Fruit fly (Drosophila melanogaster) whole organism, embryonic: ENCODE data around the gene CG17768.

Experiments used
- ATbp ChIP-seq: fragments of 200-800 bp; sonication (Bioruptor generic); optimal IDR thresholded peaks from 2 replicates; lab custom pipeline; 2017; ENCODE audit warnings: missing biosample characterization, mild to moderate bottlenecking, missing genetic modification characterization, missing genetic modification reagents
- CG11723 ChIP-seq: fragments of 200-800 bp; sonication (Bioruptor generic); optimal IDR thresholded peaks from 2 replicates; lab custom pipeline; 2017; ENCODE audit warnings: missing biosample characterization, mild to moderate bottlenecking, missing genetic modification characterization
- CG12659 ChIP-seq: fragments of 200-800 bp; sonication (Bioruptor generic); optimal IDR thresholded peaks from 3 replicates; lab custom pipeline; 2017; ENCODE audit warnings: mild to moderate bottlenecking, missing biosample characterization, missing genetic modification reagents, missing genetic modification characterization
- CG13123 ChIP-seq: fragments of 200-800 bp; sonication (Bioruptor generic); optimal IDR thresholded peaks from 2 replicates; lab custom pipeline; 2016; ENCODE audit warnings: missing biosample characterization, missing genetic modification characterization
- CG13287 ChIP-seq: fragments of 200-800 bp; sonication (Bioruptor generic); IDR thresholded peaks from 2 replicates; pipeline ENCODE4 v1.3.6; 2022; ENCODE audit warnings: missing biosample characterization, missing genetic modification characterization; ENCODE audit not compliant: partially characterized antibody
- CG13424 ChIP-seq: fragments of 200-800 bp; sonication (Bioruptor generic); optimal IDR thresholded peaks from 2 replicates; lab custom pipeline; 2019; ENCODE audit warnings: missing biosample characterization, mild to moderate bottlenecking, missing genetic modification characterization, moderate library complexity
- CG15269 ChIP-seq: fragments of 200-800 bp; sonication (Bioruptor generic); optimal IDR thresholded peaks from 2 replicates; lab custom pipeline; 2018; ENCODE audit warnings: missing biosample characterization, mild to moderate bottlenecking, missing genetic modification characterization, moderate library complexity
- CG1602 ChIP-seq: fragments of 200-800 bp; sonication (Bioruptor generic); optimal IDR thresholded peaks from 3 replicates; lab custom pipeline; 2016; ENCODE audit warnings: missing biosample characterization, missing genetic modification characterization
- CG17802 ChIP-seq: fragments of 200-800 bp; sonication (Bioruptor generic); optimal IDR thresholded peaks from 2 replicates; lab custom pipeline; 2018; ENCODE audit warnings: missing biosample characterization, mild to moderate bottlenecking, missing genetic modification characterization, moderate library complexity
- CG17912 ChIP-seq: fragments of 200-800 bp; sonication (Bioruptor generic); optimal IDR thresholded peaks from 2 replicates; lab custom pipeline; 2018; ENCODE audit warnings: missing biosample characterization, mild to moderate bottlenecking, missing genetic modification characterization
- CG2678 ChIP-seq: fragments of 200-800 bp; sonication (Bioruptor generic); optimal IDR thresholded peaks from 3 replicates; lab custom pipeline; 2019; ENCODE audit warnings: missing biosample characterization, mild to moderate bottlenecking, missing genetic modification characterization, moderate library complexity
- CG3065 ChIP-seq: fragments of 200-800 bp; sonication (Bioruptor generic); optimal IDR thresholded peaks from 2 replicates; lab custom pipeline; 2016; ENCODE audit warnings: missing biosample characterization, missing genetic modification characterization
- CG3838 ChIP-seq: fragments of 200-800 bp; sonication (Bioruptor generic); optimal IDR thresholded peaks from 3 replicates; lab custom pipeline; 2016; ENCODE audit warnings: missing biosample characterization, missing genetic modification characterization
- CG5245 ChIP-seq: fragments of 200-800 bp; sonication (Bioruptor generic); optimal IDR thresholded peaks from 3 replicates; lab custom pipeline; 2016; ENCODE audit warnings: missing biosample characterization, missing genetic modification characterization
- CG6654 ChIP-seq: fragments of 200-800 bp; sonication (Bioruptor generic); optimal IDR thresholded peaks from 2 replicates; lab custom pipeline; 2017; ENCODE audit warnings: missing biosample characterization, mild to moderate bottlenecking, missing genetic modification characterization
- CG6791 ChIP-seq: fragments of 200-800 bp; sonication (Bioruptor generic); IDR thresholded peaks from 3 replicates; pipeline ENCODE4 v1.3.6; 2022; ENCODE audit warnings: missing biosample characterization, missing genetic modification characterization; ENCODE audit not compliant: partially characterized antibody
- CG7839 ChIP-seq: fragments of 200-800 bp; sonication (Bioruptor generic); optimal IDR thresholded peaks from 3 replicates; lab custom pipeline; 2018; ENCODE audit warnings: missing biosample characterization, mild to moderate bottlenecking, missing genetic modification characterization, moderate library complexity
- CG8281 ChIP-seq: fragments of 200-800 bp; sonication (Bioruptor generic); optimal IDR thresholded peaks from 2 replicates; lab custom pipeline; 2018; ENCODE audit warnings: missing biosample characterization, mild to moderate bottlenecking, missing genetic modification characterization, moderate library complexity
- CG8359 ChIP-seq: fragments of 200-800 bp; sonication (Bioruptor generic); optimal IDR thresholded peaks from 2 replicates; lab custom pipeline; 2017; ENCODE audit warnings: missing biosample characterization, mild to moderate bottlenecking, missing genetic modification characterization, borderline replicate concordance
- CG8924 ChIP-seq: fragments of 200-800 bp; optimal IDR thresholded peaks from 3 replicates; lab custom pipeline; 2019; ENCODE audit warnings: missing biosample characterization, mild to moderate bottlenecking, missing genetic modification characterization, moderate library complexity
- CG8944 ChIP-seq: fragments of 200-800 bp; sonication (Bioruptor generic); optimal IDR thresholded peaks from 3 replicates; lab custom pipeline; 2016; ENCODE audit warnings: missing biosample characterization, missing genetic modification characterization
- CG9609 ChIP-seq: fragments of 200-800 bp; sonication (Bioruptor generic); optimal IDR thresholded peaks from 3 replicates; lab custom pipeline; 2016; ENCODE audit warnings: missing biosample characterization, missing genetic modification characterization
- D19B ChIP-seq: fragments of 200-800 bp; sonication (Bioruptor generic); optimal IDR thresholded peaks from 2 replicates; lab custom pipeline; 2017; ENCODE audit warnings: missing biosample characterization, mild to moderate bottlenecking, missing genetic modification characterization
- Dll ChIP-seq: fragments of 200-800 bp; sonication (Bioruptor generic); IDR thresholded peaks from 4 replicates; pipeline ENCODE4 v1.3.6; 2022; ENCODE audit warnings: missing biosample characterization, missing genetic modification characterization; ENCODE audit not compliant: partially characterized antibody
- ERR ChIP-seq: fragments of 200-800 bp; sonication (Bioruptor generic); optimal IDR thresholded peaks from 2 replicates; lab custom pipeline; 2016; ENCODE audit warnings: missing biosample characterization, missing genetic modification characterization
- Hand ChIP-seq: fragments of 200-800 bp; sonication (Bioruptor generic); optimal IDR thresholded peaks from 2 replicates; lab custom pipeline; 2017; ENCODE audit warnings: mild to moderate bottlenecking, missing biosample characterization, missing genetic modification reagents, missing genetic modification characterization
- Kr ChIP-seq: fragments of 200-800 bp; sonication (Bioruptor generic); optimal IDR thresholded peaks from 2 replicates; lab custom pipeline; 2017; ENCODE audit warnings: missing biosample characterization, mild to moderate bottlenecking, missing genetic modification characterization
- Poxn ChIP-seq: fragments of 200-800 bp; sonication (Bioruptor generic); IDR thresholded peaks from 2 replicates; pipeline ENCODE4 v1.3.6; 2022; ENCODE audit warnings: missing biosample characterization, missing genetic modification characterization
- Ssrp ChIP-seq: fragments of 200-800 bp; sonication (Bioruptor generic); optimal IDR thresholded peaks from 2 replicates; lab custom pipeline; 2018; ENCODE audit warnings: missing biosample characterization, mild to moderate bottlenecking, missing genetic modification characterization, moderate library complexity
- YL-1 ChIP-seq: fragments of 200-800 bp; sonication (Bioruptor generic); optimal IDR thresholded peaks from 3 replicates; lab custom pipeline; 2017; ENCODE audit warnings: missing biosample characterization, mild to moderate bottlenecking, missing genetic modification characterization
- crol ChIP-seq: fragments of 200-800 bp; sonication (Bioruptor generic); IDR thresholded peaks from 2 replicates; pipeline ENCODE4 v1.3.6; 2022; ENCODE audit warnings: missing biosample characterization, missing genetic modification characterization
- crp ChIP-seq, 2 experiments: fragments of 200-800 bp; sonication (Bioruptor generic); optimal IDR thresholded peaks; 2 replicates in 1 of 2; 3 replicates in 1 of 2; lab custom pipeline; 2017; ENCODE audit warnings: missing biosample characterization in 2 of 2, missing genetic modification characterization in 2 of 2, mild to moderate bottlenecking in 1 of 2, moderate library complexity in 1 of 2
- fd3F ChIP-seq: fragments of 200-800 bp; sonication (Bioruptor generic); optimal IDR thresholded peaks from 2 replicates; lab custom pipeline; 2018; ENCODE audit warnings: missing biosample characterization, mild to moderate bottlenecking, missing genetic modification characterization, moderate library complexity
- gcm2 ChIP-seq: fragments of 200-800 bp; sonication (Bioruptor generic); optimal IDR thresholded peaks from 2 replicates; lab custom pipeline; 2016; ENCODE audit warnings: missing biosample characterization, missing genetic modification characterization
- gro ChIP-seq: fragments of 200-800 bp; sonication (Bioruptor generic); optimal IDR thresholded peaks from 2 replicates; lab custom pipeline; 2016; ENCODE audit warnings: missing biosample characterization, missing genetic modification characterization
- ham ChIP-seq: fragments of 200-800 bp; sonication (Bioruptor generic); IDR thresholded peaks from 2 replicates; pipeline ENCODE4 v1.3.6; 2022; ENCODE audit warnings: missing biosample characterization, missing genetic modification characterization
- hth ChIP-seq: fragments of >200 bp; optimal IDR thresholded peaks from 2 replicates; lab custom pipeline; 2017; ENCODE audit warnings: inconsistent platforms
- luna ChIP-seq: fragments of 200-800 bp; sonication (Bioruptor generic); optimal IDR thresholded peaks from 2 replicates; lab custom pipeline; 2016; ENCODE audit warnings: missing biosample characterization, missing genetic modification characterization
- pan ChIP-seq, 4 experiments: fragments of >200 bp in 3 of 4; fragments of 200-800 bp in 1 of 4; sonication (Bioruptor generic) in 1 of 4; optimal IDR thresholded peaks in 3 of 4; IDR thresholded peaks in 1 of 4; 2 replicates each; pipeline versions ENCODE4 v1.3.6 to Lab custom; 2017 to 2022; ENCODE audit warnings: missing biosample characterization in 2 of 4, missing genetic modification characterization in 2 of 4, mixed read lengths in 1 of 4
- repo ChIP-seq: fragments of 200-800 bp; sonication (Bioruptor generic); optimal IDR thresholded peaks from 2 replicates; lab custom pipeline; 2016; ENCODE audit warnings: missing biosample characterization, missing genetic modification characterization
- ro ChIP-seq: fragments of 200-800 bp; sonication (Bioruptor generic); IDR thresholded peaks from 2 replicates; pipeline ENCODE4 v1.3.6; 2022; ENCODE audit warnings: missing biosample characterization, missing genetic modification characterization
- sc ChIP-seq, 3 experiments: fragments of >200 bp in 2 of 3; fragments of 200-800 bp in 1 of 3; sonication (Bioruptor generic) in 1 of 3; optimal IDR thresholded peaks; 2 replicates in 2 of 3; 3 replicates in 1 of 3; lab custom pipeline; 2017; ENCODE audit warnings: mild to moderate bottlenecking in 1 of 3, missing biosample characterization in 1 of 3, missing genetic modification characterization in 1 of 3, missing genetic modification reagents in 1 of 3
- schlank ChIP-seq: fragments of 200-800 bp; sonication (Bioruptor generic); optimal IDR thresholded peaks from 2 replicates; lab custom pipeline; 2018; ENCODE audit warnings: missing biosample characterization, mild to moderate bottlenecking, missing genetic modification characterization
- seq ChIP-seq: fragments of 200-800 bp; sonication (Bioruptor generic); IDR thresholded peaks from 2 replicates; pipeline ENCODE4 v1.3.6; 2022; ENCODE audit warnings: missing biosample characterization, missing genetic modification characterization
- sob ChIP-seq: fragments of 200-800 bp; sonication (Bioruptor generic); IDR thresholded peaks from 2 replicates; pipeline ENCODE4 v1.3.6; 2022; ENCODE audit warnings: missing biosample characterization, missing genetic modification characterization
- stwl ChIP-seq: fragments of 200-800 bp; sonication (Bioruptor generic); optimal IDR thresholded peaks from 3 replicates; lab custom pipeline; 2018; ENCODE audit warnings: missing biosample characterization, mild to moderate bottlenecking, missing genetic modification characterization, moderate library complexity
- tin ChIP-seq: fragments of 200-800 bp; sonication (Bioruptor generic); optimal IDR thresholded peaks from 3 replicates; lab custom pipeline; 2016; ENCODE audit warnings: missing biosample characterization, missing genetic modification characterization
- vvl ChIP-seq: fragments of 200-800 bp; sonication (Bioruptor generic); IDR thresholded peaks from 2 replicates; pipeline ENCODE4 v1.3.6; 2022; ENCODE audit warnings: missing biosample characterization, missing genetic modification characterization
- wek ChIP-seq: fragments of 200-800 bp; sonication (Bioruptor generic); optimal IDR thresholded peaks from 3 replicates; lab custom pipeline; 2018; ENCODE audit warnings: missing biosample characterization, mild to moderate bottlenecking, missing genetic modification characterization, moderate library complexity

The CG17768 gene

DNA sequence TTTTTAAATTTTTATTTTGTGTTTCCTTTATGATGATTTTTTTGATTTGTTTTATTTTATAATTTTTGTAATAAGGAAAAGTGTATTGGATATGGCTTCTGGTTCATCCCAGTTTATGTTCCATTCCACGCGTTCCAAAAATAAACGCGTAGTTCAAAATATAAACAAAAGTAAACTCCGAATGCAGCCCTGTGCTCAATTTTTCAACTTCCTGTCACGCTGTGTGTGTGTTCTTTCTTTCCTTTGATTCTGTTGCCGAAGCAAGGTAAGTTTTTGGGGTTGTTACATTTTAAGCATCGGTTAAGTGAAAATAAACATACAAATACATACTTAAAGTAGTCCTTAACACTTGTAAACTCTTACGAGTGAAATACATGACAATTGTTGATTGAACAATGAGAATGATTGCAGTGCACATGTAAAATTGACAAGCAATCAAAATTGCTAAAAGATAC lies 3.1 kb upstream of the CG17768 start, which contains the start of the genes Ip259 and RpS27A (continued):
- TF ChIP-seq fd3F (GFP tag; lab: Kevin White, UChicago): peak; percentile 58
- peak; percentile 77 for TF ChIP-seq CG7839 (tag; lab: Kevin White, UChicago)
- no peak for TF ChIP-seq ham (GFP tag; lab: Robert Waterston, UW)
- no peak for TF ChIP-seq crol (GFP tag; lab: Robert Waterston, UW)
- peak; percentile 63 for TF ChIP-seq tin
- TF ChIP-seq CG8359: peak; percentile 60
- TF ChIP-seq Poxn (GFP tag; lab: Robert Waterston, UW): no peak
- TF ChIP-seq schlank (tag; lab: Kevin White, UChicago): peak; percentile 54
- TF ChIP-seq Kr: no peak
- TF ChIP-seq CG2678: no peak
- peak; percentile 87 for TF ChIP-seq vvl (GFP tag; lab: Robert Waterston, UW)
- no peak for TF ChIP-seq Dll (GFP tag; lab: Robert Waterston, UW)
- TF ChIP-seq CG11723 (GFP tag; lab: Kevin White, UChicago): peak; percentile 98
- TF ChIP-seq CG17802: peak; percentile 96
- TF ChIP-seq wek (GFP tag; lab: Kevin White, UChicago): peak; percentile 84
- no peak for TF ChIP-seq CG15269 (tag; lab: Kevin White, UChicago)
- TF ChIP-seq Ssrp: peak; percentile 52
- TF ChIP-seq pan (optimal IDR thresholded peaks at IDR 0.05; lab: Kevin White, UChicago): no peak
- peak in 1 of 2 experiments; percentile 77 for TF ChIP-seq pan (GFP tag; optimal IDR thresholded peaks at IDR 0.05 in 1 of 2, IDR thresholded peaks at IDR 0.05 in 1 of 2)
- TF ChIP-seq ro (GFP tag; lab: Robert Waterston, UW): no peak
- peak; percentile 93 for TF ChIP-seq YL-1
- TF ChIP-seq seq: peak; percentile 74
- TF ChIP-seq sob: peak; percentile 84
- peak; percentile 45 for TF ChIP-seq CG13424 (tag; lab: Kevin White, UChicago)
- TF ChIP-seq CG12659 (GFP tag; lab: Kevin White, UChicago): peak; percentile 90
- peak; percentile 22 for TF ChIP-seq CG6654 (GFP tag; lab: Kevin White, UChicago)
- TF ChIP-seq CG8281 (tag; lab: Kevin White, UChicago): peak; percentile 47
- peak; percentile 61 for TF ChIP-seq CG3065 (GFP tag; lab: Kevin White, UChicago)
- TF ChIP-seq CG5245: peak; percentile 7
- peak; percentile 80 for TF ChIP-seq CG17912
- peak; percentile 30 for TF ChIP-seq stwl (tag; lab: Kevin White, UChicago)
- TF ChIP-seq repo (GFP tag; lab: Kevin White, UChicago): peak; percentile 39
- TF ChIP-seq CG1602 (GFP tag; lab: Kevin White, UChicago): peak; percentile 24
- peak; percentile 10 for TF ChIP-seq gcm2
- peak; percentile 62 for TF ChIP-seq CG9609 (GFP tag; lab: Kevin White, UChicago)
- no peak for TF ChIP-seq sc (optimal IDR thresholded peaks at IDR 0.05; lab: Kevin White, UChicago)
- TF ChIP-seq sc (GFP tag; optimal IDR thresholded peaks at IDR 0.05; lab: Kevin White, UChicago): peak; percentile 59
- no peak for TF ChIP-seq CG6791 (GFP tag; lab: Robert Waterston, UW)
- TF ChIP-seq gro (GFP tag; lab: Kevin White, UChicago): peak; percentile 61
- no peak for TF ChIP-seq hth (lab: Kevin White, UChicago)
- TF ChIP-seq CG8944: no peak
- no peak for TF ChIP-seq ATbp (GFP tag; lab: Kevin White, UChicago)
- TF ChIP-seq CG3838 (GFP tag; lab: Kevin White, UChicago): no peak
- peak; percentile 56 for TF ChIP-seq luna
- TF ChIP-seq CG8924 (tag; lab: Kevin White, UChicago): peak; percentile 61
- peak in 1 of 2 experiments; percentile 47 for TF ChIP-seq crp (GFP tag; optimal IDR thresholded peaks at IDR 0.05; lab: Kevin White, UChicago)
- no peak for TF ChIP-seq ERR
- peak; percentile 56 for TF ChIP-seq D19B (GFP tag; lab: Kevin White, UChicago)
- no peak; the same call in 1 of the 2 replicates for TF ChIP-seq CG13287
- peak; percentile 30 for TF ChIP-seq CG13123 (GFP tag; lab: Kevin White, UChicago)
- peak; percentile 25 for TF ChIP-seq Hand (GFP tag; lab: Kevin White, UChicago)
